Fruit fly (Drosophila melanogaster) whole organism, adult: ENCODE results near the gene Hsp68.

Experiments
- CG11617 ChIP-seq: fragments of 200-800 bp; sonication (Bioruptor generic); optimal IDR thresholded peaks from 2 replicates; lab custom pipeline; 2017; ENCODE audit warnings: mild to moderate bottlenecking, missing biosample characterization, missing genetic modification reagents, missing genetic modification characterization
- CG14711 ChIP-seq: fragments of 200-800 bp; sonication (Bioruptor generic); optimal IDR thresholded peaks from 2 replicates; lab custom pipeline; 2018; ENCODE audit warnings: missing biosample characterization, mild to moderate bottlenecking, missing genetic modification characterization, moderate library complexity
- CG33017 ChIP-seq: fragments of 200-800 bp; sonication (Bioruptor generic); optimal IDR thresholded peaks from 2 replicates; lab custom pipeline; 2018; ENCODE audit warnings: missing biosample characterization, mild to moderate bottlenecking, missing genetic modification characterization, moderate library complexity
- CG5204 ChIP-seq: fragments of 200-800 bp; sonication (Bioruptor generic); optimal IDR thresholded peaks from 2 replicates; lab custom pipeline; 2016; ENCODE audit warnings: missing biosample characterization, missing genetic modification characterization
- CG7045 ChIP-seq: fragments of 200-800 bp; sonication (Bioruptor generic); optimal IDR thresholded peaks from 2 replicates; lab custom pipeline; 2017; ENCODE audit warnings: missing biosample characterization, mild to moderate bottlenecking, missing genetic modification characterization
- Hr96 ChIP-seq: fragments of 200-800 bp; sonication (Bioruptor generic); optimal IDR thresholded peaks from 2 replicates; lab custom pipeline; 2016; ENCODE audit warnings: missing biosample characterization, missing genetic modification characterization
- bab1 ChIP-seq: fragments of 200-800 bp; sonication (Bioruptor generic); optimal IDR thresholded peaks from 3 replicates; lab custom pipeline; 2019; ENCODE audit warnings: missing biosample characterization, mild to moderate bottlenecking, missing genetic modification characterization, moderate library complexity
- cic ChIP-seq: fragments of 200-800 bp; sonication (Bioruptor generic); optimal IDR thresholded peaks from 2 replicates; lab custom pipeline; 2017; ENCODE audit warnings: missing biosample characterization, mild to moderate bottlenecking, missing genetic modification characterization, moderate library complexity
- cnc ChIP-seq, 2 experiments: fragments of >200 bp; optimal IDR thresholded peaks; 2 replicates each; lab custom pipeline; 2017
- kay ChIP-seq: fragments of 200-800 bp; sonication (Bioruptor generic); peaks from one replicate; lab custom pipeline; 2016; ENCODE audit warnings: missing biosample characterization, missing genetic modification characterization, borderline replicate concordance
- ovo ChIP-seq: fragments of 200-800 bp; sonication (Bioruptor generic); optimal IDR thresholded peaks from 2 replicates; lab custom pipeline; 2016; ENCODE audit warnings: missing biosample characterization, missing genetic modification characterization
- tj ChIP-seq: fragments of 200-800 bp; sonication (Bioruptor generic); optimal IDR thresholded peaks from 3 replicates; lab custom pipeline; 2017; ENCODE audit warnings: missing biosample characterization, mild to moderate bottlenecking, missing genetic modification characterization, moderate library complexity
- toe ChIP-seq: fragments of 200-800 bp; sonication (Bioruptor generic); optimal IDR thresholded peaks from 2 replicates; lab custom pipeline; 2016; ENCODE audit warnings: missing biosample characterization, missing genetic modification characterization

DNA sequence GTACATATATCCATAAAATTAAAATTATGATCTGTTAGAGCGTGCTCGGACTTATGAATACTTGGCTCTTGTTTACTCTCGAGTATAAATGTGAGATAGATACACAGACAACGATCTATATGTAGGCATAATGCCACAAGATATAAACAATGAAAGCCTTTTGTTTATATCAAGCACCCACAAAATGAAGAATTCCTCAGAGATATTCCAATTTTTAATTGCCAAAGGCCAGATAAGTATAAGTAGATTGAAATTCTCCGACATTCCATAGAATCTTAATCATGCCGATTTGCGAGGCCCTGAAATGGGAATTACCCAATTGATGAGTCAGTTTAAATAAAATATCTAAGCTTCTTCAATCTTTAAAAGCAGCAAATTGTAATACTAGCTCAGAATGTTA, 35.2 kb downstream of the Hsp68 start:
- TF ChIP-seq CG11617 (GFP tag; lab: Kevin White, UChicago) (no peak), CG7045 (GFP tag; lab: Kevin White, UChicago) (no peak), CG14711 (no peak), bab1 (no peak), kay (no peak), toe (no peak), ovo (no peak), CG5204 (no peak), CG33017 (tag; lab: Kevin White, UChicago) (no peak), tj (GFP tag; lab: Kevin White, UChicago) (no peak), cic (no peak), cnc (optimal IDR thresholded peaks at IDR 0.05; lab: Kevin White, UChicago) (no peak), Hr96 (GFP tag; lab: Kevin White, UChicago) (no peak)
